Fruit fly (Drosophila melanogaster): Measurements from ENCODE around the gene ChLD3.

ChLD3 gene

dm6 chr2L:16720707-16721700, 17.6 kb upstream of the ChLD3 start (continued):
- TF ChIP-seq shn (GFP tag; optimal IDR thresholded peaks at IDR 0.05) (peak; percentile 67), CG7556 (GFP tag; optimal IDR thresholded peaks at IDR 0.05) (peak; percentile 91), Bdp1 (GFP tag; optimal IDR thresholded peaks at IDR 0.05) (peak; percentile 35), her (GFP tag; optimal IDR thresholded peaks at IDR 0.05) (peak; percentile 25), CG4707 (GFP tag; optimal IDR thresholded peaks at IDR 0.05) (peak; percentile 84), CG12769 (tag; optimal IDR thresholded peaks at IDR 0.05) (peak; percentile 67), CG34376 (GFP tag; optimal IDR thresholded peaks at IDR 0.05) (peak; percentile 20), CG17568 (GFP tag; optimal IDR thresholded peaks at IDR 0.05) (peak; percentile 81), cas (GFP tag; IDR thresholded peaks at IDR 0.05) (peak; percentile 73), CG2129 (GFP tag; IDR thresholded peaks at IDR 0.05; ENCODE audit: partially characterized antibody) (no peak), CG12219 (GFP tag; optimal IDR thresholded peaks at IDR 0.05) (peak; percentile 68), B-H2 (GFP tag; optimal IDR thresholded peaks at IDR 0.05) (no peak), gcm (GFP tag; optimal IDR thresholded peaks at IDR 0.05) (peak; percentile 86), CG10979 (tag; optimal IDR thresholded peaks at IDR 0.05) (peak; percentile 90), peb (GFP tag; IDR thresholded peaks at IDR 0.05) (peak; percentile 90), E2f2 (GFP tag; IDR thresholded peaks at IDR 0.05) (peak; percentile 75), Ada2b (GFP tag; IDR thresholded peaks at IDR 0.05) (peak; percentile 87), Atf3 (GFP tag; optimal IDR thresholded peaks at IDR 0.05) (peak; percentile 67), zf30C (GFP tag; optimal IDR thresholded peaks at IDR 0.05) (peak; percentile 65), fd96Cb (tag; optimal IDR thresholded peaks at IDR 0.05) (peak; percentile 93), CG15696 (tag; optimal IDR thresholded peaks at IDR 0.05) (peak; percentile 76), ara (GFP tag; IDR thresholded peaks at IDR 0.05) (peak; percentile 96), CG7271 (tag; optimal IDR thresholded peaks at IDR 0.05) (peak; percentile 95), CG32532 (GFP tag; IDR thresholded peaks at IDR 0.05) (peak; percentile 95), eyg (GFP tag; optimal IDR thresholded peaks at IDR 0.05) (peak; percentile 16), CG1529 (GFP tag; optimal IDR thresholded peaks at IDR 0.05) (peak; percentile 77), CG6765 (GFP tag; optimal IDR thresholded peaks at IDR 0.05) (peak; percentile 58), Xrp1 (GFP tag; IDR thresholded peaks at IDR 0.05) (peak; percentile 98), nmo (GFP tag; optimal IDR thresholded peaks at IDR 0.05) (peak; percentile 95), trh (GFP tag; optimal IDR thresholded peaks at IDR 0.05) (peak; percentile 74), BEAF-32 (GFP tag; optimal IDR thresholded peaks at IDR 0.05) (no peak), TFAM (GFP tag; optimal IDR thresholded peaks at IDR 0.05) (peak; percentile 64), CG7928 (GFP tag; optimal IDR thresholded peaks at IDR 0.05) (peak; percentile 21), zfh2 (GFP tag; optimal IDR thresholded peaks at IDR 0.05) (peak; percentile 39), tx (GFP tag; optimal IDR thresholded peaks at IDR 0.05) (peak; percentile 55), gfzf (GFP tag; optimal IDR thresholded peaks at IDR 0.05) (no peak), nau (GFP tag; optimal IDR thresholded peaks at IDR 0.05) (peak; percentile 88), CG1024 (GFP tag; IDR thresholded peaks at IDR 0.05) (peak; percentile 83), CG17328 (GFP tag; IDR thresholded peaks at IDR 0.05) (peak; percentile 96), CG2202 (tag; optimal IDR thresholded peaks at IDR 0.05) (peak; percentile 47), Camta (GFP tag; optimal IDR thresholded peaks at IDR 0.05) (peak; percentile 72), dimm (GFP tag; IDR thresholded peaks at IDR 0.05) (peak; percentile 92), lbe (GFP tag; optimal IDR thresholded peaks at IDR 0.05) (peak; percentile 87), ash1 (GFP tag; optimal IDR thresholded peaks at IDR 0.05) (peak; percentile 65), fd102C (GFP tag; optimal IDR thresholded peaks at IDR 0.05) (peak; percentile 57), CG13624 (GFP tag; optimal IDR thresholded peaks at IDR 0.05) (peak; percentile 70), Mad (GFP tag; optimal IDR thresholded peaks at IDR 0.05) (peak; percentile 77), abd-A (tag; optimal IDR thresholded peaks at IDR 0.05) (no peak), fru (optimal IDR thresholded peaks at IDR 0.05) (no peak)

Data from whole organism, embryonic.